Fruit fly (Drosophila melanogaster) whole organism, embryonic: Measurements from ENCODE around the gene CG31717.

ENCODE experiments used
- Adf1 ChIP-seq: fragments of 200-800 bp; sonication (Bioruptor generic); IDR thresholded peaks from 2 replicates; pipeline ENCODE4 v1.3.6; 2022; ENCODE audit warnings: missing biosample characterization, missing genetic modification characterization
- BEAF-32 ChIP-seq: fragments of 200-800 bp; sonication (Bioruptor generic); optimal IDR thresholded peaks from 3 replicates; lab custom pipeline; 2017; ENCODE audit warnings: missing biosample characterization, missing genetic modification characterization, mild to moderate bottlenecking, moderate library complexity, missing genetic modification reagents
- CG10147 ChIP-seq: fragments of 200-800 bp; sonication (Bioruptor generic); optimal IDR thresholded peaks from 2 replicates; lab custom pipeline; 2019; ENCODE audit warnings: missing biosample characterization, mild to moderate bottlenecking, missing genetic modification characterization, moderate library complexity
- CG10209 ChIP-seq: fragments of 200-800 bp; sonication (Bioruptor generic); optimal IDR thresholded peaks from 3 replicates; lab custom pipeline; 2017; ENCODE audit warnings: missing biosample characterization, mild to moderate bottlenecking, missing genetic modification characterization, missing genetic modification reagents
- CG10366 ChIP-seq: fragments of 200-800 bp; sonication (Bioruptor generic); IDR thresholded peaks from 2 replicates; pipeline ENCODE4 v1.3.6; 2022; ENCODE audit warnings: missing biosample characterization, missing genetic modification characterization
- CG10979 ChIP-seq: fragments of 200-800 bp; sonication (Bioruptor generic); optimal IDR thresholded peaks from 2 replicates; lab custom pipeline; 2018; ENCODE audit warnings: missing biosample characterization, mild to moderate bottlenecking, missing genetic modification characterization, moderate library complexity
- CG14050 ChIP-seq: fragments of 200-800 bp; sonication (Bioruptor generic); IDR thresholded peaks from 3 replicates; pipeline ENCODE4 v1.3.6; 2022; ENCODE audit warnings: missing biosample characterization, missing genetic modification characterization
- CG15269 ChIP-seq: fragments of 200-800 bp; sonication (Bioruptor generic); optimal IDR thresholded peaks from 2 replicates; lab custom pipeline; 2018; ENCODE audit warnings: missing biosample characterization, mild to moderate bottlenecking, missing genetic modification characterization, moderate library complexity
- CG1603 ChIP-seq: fragments of 200-800 bp; sonication (Bioruptor generic); optimal IDR thresholded peaks from 2 replicates; lab custom pipeline; 2019; ENCODE audit warnings: missing biosample characterization, mild to moderate bottlenecking, missing genetic modification characterization, moderate library complexity
- CG17385 ChIP-seq: fragments of 200-800 bp; sonication (Bioruptor generic); optimal IDR thresholded peaks from 3 replicates; lab custom pipeline; 2018; ENCODE audit warnings: missing biosample characterization, mild to moderate bottlenecking, missing genetic modification characterization
- CG17912 ChIP-seq: fragments of 200-800 bp; sonication (Bioruptor generic); optimal IDR thresholded peaks from 2 replicates; lab custom pipeline; 2018; ENCODE audit warnings: missing biosample characterization, mild to moderate bottlenecking, missing genetic modification characterization
- CG18619 ChIP-seq: fragments of 200-800 bp; sonication (Bioruptor generic); optimal IDR thresholded peaks from 3 replicates; lab custom pipeline; 2017; ENCODE audit warnings: missing biosample characterization, mild to moderate bottlenecking, missing genetic modification characterization
- CG2199 ChIP-seq: fragments of 200-800 bp; sonication (Bioruptor generic); IDR thresholded peaks from 3 replicates; pipeline ENCODE4 v1.3.6; 2022; ENCODE audit warnings: missing biosample characterization, missing genetic modification characterization
- CG2875 ChIP-seq: fragments of 200-800 bp; sonication (Bioruptor generic); optimal IDR thresholded peaks from 2 replicates; lab custom pipeline; 2017; ENCODE audit warnings: missing biosample characterization, mild to moderate bottlenecking, missing genetic modification characterization, missing genetic modification reagents
- CG31365 ChIP-seq: fragments of 200-800 bp; sonication (Bioruptor generic); optimal IDR thresholded peaks from 2 replicates; lab custom pipeline; 2018; ENCODE audit warnings: missing biosample characterization, mild to moderate bottlenecking, missing genetic modification characterization
- CG32532 ChIP-seq: fragments of 200-800 bp; sonication (Bioruptor generic); IDR thresholded peaks from 2 replicates; pipeline ENCODE4 v1.3.6; 2022; ENCODE audit warnings: missing biosample characterization, missing genetic modification characterization
- CG3726 ChIP-seq: fragments of 200-800 bp; sonication (Bioruptor generic); IDR thresholded peaks from 3 replicates; pipeline ENCODE4, ENCODE4 v1.3.6; 2022; ENCODE audit warnings: missing biosample characterization, missing genetic modification characterization
- CG4617 ChIP-seq: fragments of 200-800 bp; sonication (Bioruptor generic); optimal IDR thresholded peaks from 3 replicates; lab custom pipeline; 2016; ENCODE audit warnings: missing biosample characterization, missing genetic modification characterization, borderline replicate concordance
- CG6791 ChIP-seq: fragments of 200-800 bp; sonication (Bioruptor generic); IDR thresholded peaks from 3 replicates; pipeline ENCODE4 v1.3.6; 2022; ENCODE audit warnings: missing biosample characterization, missing genetic modification characterization; ENCODE audit not compliant: partially characterized antibody
- CTCF ChIP-seq: fragments of 200-800 bp; sonication (Bioruptor generic); optimal IDR thresholded peaks from 2 replicates; lab custom pipeline; 2017; ENCODE audit warnings: missing biosample characterization, mild to moderate bottlenecking, missing genetic modification characterization, moderate library complexity
- CrebB ChIP-seq: fragments of 200-800 bp; sonication (Bioruptor generic); optimal IDR thresholded peaks from 3 replicates; lab custom pipeline; 2018; ENCODE audit warnings: missing biosample characterization, mild to moderate bottlenecking, missing genetic modification characterization
- D19A ChIP-seq: fragments of 200-800 bp; optimal IDR thresholded peaks from 3 replicates; lab custom pipeline; 2019; ENCODE audit warnings: missing biosample characterization, mild to moderate bottlenecking, missing genetic modification characterization, moderate library complexity
- E2f1 ChIP-seq: fragments of 200-800 bp; sonication (Bioruptor generic); IDR thresholded peaks from 2 replicates; pipeline ENCODE4 v1.3.6; 2022; ENCODE audit warnings: missing biosample characterization, missing genetic modification characterization
- Elba2 ChIP-seq: fragments of 200-800 bp; sonication (Bioruptor generic); optimal IDR thresholded peaks from 3 replicates; lab custom pipeline; 2016; ENCODE audit warnings: missing biosample characterization, missing genetic modification characterization
- HLH3B ChIP-seq: fragments of 200-800 bp; sonication (Bioruptor generic); IDR thresholded peaks from 2 replicates; pipeline ENCODE4 v1.3.6; 2022; ENCODE audit warnings: missing biosample characterization, missing genetic modification characterization
- HmgD ChIP-seq: fragments of 200-800 bp; sonication (Bioruptor generic); optimal IDR thresholded peaks from 3 replicates; lab custom pipeline; 2016; ENCODE audit warnings: missing biosample characterization, missing genetic modification characterization
- MESR4 ChIP-seq: fragments of 200-800 bp; sonication (Bioruptor generic); optimal IDR thresholded peaks from 2 replicates; lab custom pipeline; 2018; ENCODE audit warnings: missing biosample characterization, mild to moderate bottlenecking, missing genetic modification characterization, moderate library complexity
- Myb ChIP-seq: fragments of 200-800 bp; sonication (Bioruptor generic); optimal IDR thresholded peaks from 2 replicates; lab custom pipeline; 2016; ENCODE audit warnings: missing biosample characterization, missing genetic modification characterization
- Sry-δ ChIP-seq: fragments of 200-800 bp; sonication (Bioruptor generic); optimal IDR thresholded peaks from 2 replicates; lab custom pipeline; 2016; ENCODE audit warnings: missing biosample characterization, missing genetic modification characterization
- Usf ChIP-seq: fragments of 200-800 bp; sonication (Bioruptor generic); optimal IDR thresholded peaks from 2 replicates; lab custom pipeline; 2017; ENCODE audit warnings: missing genotype, missing biosample characterization, missing genetic modification characterization
- Xbp1 ChIP-seq: fragments of 200-800 bp; sonication (Bioruptor generic); optimal IDR thresholded peaks from 3 replicates; lab custom pipeline; 2016; ENCODE audit warnings: missing biosample characterization, mild to moderate bottlenecking, missing genetic modification characterization
- YL-1 ChIP-seq: fragments of 200-800 bp; sonication (Bioruptor generic); optimal IDR thresholded peaks from 3 replicates; lab custom pipeline; 2017; ENCODE audit warnings: missing biosample characterization, mild to moderate bottlenecking, missing genetic modification characterization
- ato ChIP-seq: fragments of 200-800 bp; sonication (Bioruptor generic); IDR thresholded peaks from 2 replicates; pipeline ENCODE4 v1.3.6; 2022; ENCODE audit warnings: missing biosample characterization, missing genetic modification characterization; ENCODE audit not compliant: partially characterized antibody
- bbx ChIP-seq: fragments of 200-800 bp; sonication (Bioruptor generic); IDR thresholded peaks from 2 replicates; pipeline ENCODE4 v1.3.6; 2022; ENCODE audit warnings: missing biosample characterization, missing genetic modification characterization; ENCODE audit not compliant: partially characterized antibody
- caup ChIP-seq: fragments of 200-800 bp; sonication (Bioruptor generic); optimal IDR thresholded peaks from 3 replicates; lab custom pipeline; 2017; ENCODE audit warnings: missing biosample characterization, mild to moderate bottlenecking, missing genetic modification characterization, moderate library complexity; ENCODE audit not compliant: severe bottlenecking
- chif ChIP-seq, 2 experiments: fragments of 200-800 bp; sonication (Bioruptor generic); optimal IDR thresholded peaks; 3 replicates each; lab custom pipeline; 2016; ENCODE audit warnings: missing biosample characterization in 2 of 2, missing genetic modification characterization in 2 of 2
- chm ChIP-seq: fragments of 200-800 bp; sonication (Bioruptor generic); IDR thresholded peaks from 2 replicates; pipeline ENCODE4 v1.3.6; 2022; ENCODE audit warnings: missing biosample characterization, missing genetic modification characterization
- ems ChIP-seq: fragments of 200-800 bp; sonication (Bioruptor generic); optimal IDR thresholded peaks from 3 replicates; lab custom pipeline; 2016; ENCODE audit warnings: missing biosample characterization, missing genetic modification characterization
- gfzf ChIP-seq: fragments of 200-800 bp; sonication (Bioruptor generic); optimal IDR thresholded peaks from 2 replicates; lab custom pipeline; 2016; ENCODE audit warnings: missing biosample characterization, mild to moderate bottlenecking, missing genetic modification characterization, moderate library complexity
- jigr1 ChIP-seq: fragments of 200-800 bp; sonication (Bioruptor generic); IDR thresholded peaks from 3 replicates; pipeline ENCODE4 v1.3.6; 2022; ENCODE audit warnings: missing biosample characterization, missing genetic modification characterization
- lilli ChIP-seq: fragments of 200-800 bp; sonication (Bioruptor generic); optimal IDR thresholded peaks from 3 replicates; lab custom pipeline; 2016; ENCODE audit warnings: missing biosample characterization, missing genetic modification characterization
- luna ChIP-seq: fragments of 200-800 bp; sonication (Bioruptor generic); optimal IDR thresholded peaks from 2 replicates; lab custom pipeline; 2016; ENCODE audit warnings: missing biosample characterization, missing genetic modification characterization
- nerfin-2 ChIP-seq: fragments of 200-800 bp; sonication (Bioruptor generic); IDR thresholded peaks from 2 replicates; pipeline ENCODE4 v1.3.6; 2022; ENCODE audit warnings: missing biosample characterization, missing genetic modification characterization; ENCODE audit not compliant: partially characterized antibody
- nmo ChIP-seq: fragments of 200-800 bp; sonication (Bioruptor generic); optimal IDR thresholded peaks from 2 replicates; lab custom pipeline; 2018; ENCODE audit warnings: missing biosample characterization, mild to moderate bottlenecking, missing genetic modification characterization, moderate library complexity
- phol ChIP-seq: fragments of 200-800 bp; sonication (Bioruptor generic); optimal IDR thresholded peaks from 3 replicates; lab custom pipeline; 2018; ENCODE audit warnings: missing biosample characterization, mild to moderate bottlenecking, missing genetic modification characterization, moderate library complexity
- slbo ChIP-seq: fragments of 200-800 bp; sonication (Bioruptor generic); IDR thresholded peaks from 2 replicates; pipeline ENCODE4 v1.3.6; 2022; ENCODE audit warnings: missing biosample characterization, missing genetic modification characterization
- stwl ChIP-seq: fragments of 200-800 bp; sonication (Bioruptor generic); optimal IDR thresholded peaks from 3 replicates; lab custom pipeline; 2018; ENCODE audit warnings: missing biosample characterization, mild to moderate bottlenecking, missing genetic modification characterization, moderate library complexity
- twi ChIP-seq: fragments of 200-800 bp; optimal IDR thresholded peaks from 2 replicates; lab custom pipeline; 2019; ENCODE audit warnings: missing biosample characterization, mild to moderate bottlenecking, missing genetic modification characterization, moderate library complexity
- wek ChIP-seq: fragments of 200-800 bp; sonication (Bioruptor generic); optimal IDR thresholded peaks from 3 replicates; lab custom pipeline; 2018; ENCODE audit warnings: missing biosample characterization, mild to moderate bottlenecking, missing genetic modification characterization, moderate library complexity
- zen ChIP-seq: fragments of 200-800 bp; sonication (Bioruptor generic); optimal IDR thresholded peaks from 3 replicates; lab custom pipeline; 2018; ENCODE audit warnings: missing biosample characterization, mild to moderate bottlenecking, missing genetic modification characterization, moderate library complexity
- zf30C ChIP-seq: fragments of 200-800 bp; sonication (Bioruptor generic); optimal IDR thresholded peaks from 3 replicates; lab custom pipeline; 2018; ENCODE audit warnings: missing biosample characterization, mild to moderate bottlenecking, missing genetic modification characterization

Gene CG31717

DNA sequence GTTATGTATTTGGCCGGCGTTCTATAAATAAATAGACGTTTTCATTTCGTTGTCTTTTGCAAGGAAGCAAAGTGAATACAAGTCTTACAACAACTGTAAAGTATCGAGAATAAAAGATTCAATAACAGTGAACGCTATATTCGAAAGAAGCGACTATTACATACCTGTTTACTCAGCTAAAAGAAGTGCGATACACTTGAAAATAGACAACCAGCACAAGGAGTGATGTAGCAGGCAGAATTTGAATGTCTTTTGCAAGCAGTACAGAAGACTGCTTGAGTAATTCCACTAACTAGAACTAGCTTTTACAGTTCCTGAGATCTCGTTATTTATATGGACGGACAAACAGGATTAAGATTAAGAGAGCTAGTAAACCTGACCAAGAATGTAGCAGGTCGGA is 47.8 kb downstream of the CG31717 start:
- TF ChIP-seq HLH3B (GFP tag; lab: Robert Waterston, UW) (0 out of 2 replicates have a peak, but pooled peaks have one; percentile 15), phol (tag; lab: Kevin White, UChicago) (peak; percentile 9), chif (GFP tag; optimal IDR thresholded peaks at IDR 0.05; lab: Kevin White, UChicago) (no peak), CG6791 (GFP tag; lab: Robert Waterston, UW) (peak; percentile 92), CG4617 (GFP tag; lab: Kevin White, UChicago) (peak; percentile 62), CG15269 (tag; lab: Kevin White, UChicago) (no peak), BEAF-32 (GFP tag; lab: Kevin White, UChicago) (peak; percentile 15), CG10147 (GFP tag; lab: Kevin White, UChicago) (no peak), MESR4 (peak; percentile 25), CG2875 (GFP tag; lab: Kevin White, UChicago) (no peak), Elba2 (GFP tag; lab: Kevin White, UChicago) (no peak), CG10979 (peak; percentile 7), CG10366 (GFP tag; lab: Robert Waterston, UW) (no peak), Myb (peak; percentile 62), Xbp1 (peak; percentile 1), chm (no peak), CG3726 (no peak), nerfin-2 (peak; percentile 65; the same call in 1 of the 2 replicates), CrebB (no peak), CG17385 (GFP tag; lab: Kevin White, UChicago) (no peak), lilli (no peak), CG1603 (tag; lab: Kevin White, UChicago) (peak; percentile 65), Adf1 (no peak), luna (peak; percentile 28), CG17912 (peak; percentile 61), ato (peak; percentile 71), slbo (GFP tag; lab: Robert Waterston, UW) (no peak), bbx (peak; percentile 54), CG10209 (GFP tag; lab: Kevin White, UChicago) (no peak), CG18619 (GFP tag; lab: Kevin White, UChicago) (no peak), gfzf (GFP tag; lab: Kevin White, UChicago) (peak; percentile 13), CG2199 (GFP tag; lab: Robert Waterston, UW) (peak; percentile 98), Usf (no peak), D19A (peak; percentile 53), zen (tag; lab: Kevin White, UChicago) (peak; percentile 38), stwl (tag; lab: Kevin White, UChicago) (peak; percentile 92), YL-1 (GFP tag; lab: Kevin White, UChicago) (peak; percentile 57), nmo (GFP tag; lab: Kevin White, UChicago) (peak; percentile 40), zf30C (GFP tag; lab: Kevin White, UChicago) (no peak), caup (GFP tag; lab: Kevin White, UChicago) (peak; percentile 10), CG14050 (GFP tag; lab: Robert Waterston, UW) (no peak), Sry-δ (GFP tag; lab: Kevin White, UChicago) (peak; percentile 24), HmgD (GFP tag; lab: Kevin White, UChicago) (peak; percentile 59), twi (tag; lab: Kevin White, UChicago) (peak; percentile 8), wek (GFP tag; lab: Kevin White, UChicago) (no peak), CG31365 (tag; lab: Kevin White, UChicago) (peak; percentile 98), jigr1 (GFP tag; lab: Robert Waterston, UW) (no peak), E2f1 (no peak), ems (GFP tag; lab: Kevin White, UChicago) (no peak), CG32532 (no peak), CTCF (GFP tag; lab: Kevin White, UChicago) (peak; percentile 20)
